Worm (Caenorhabditis elegans): Measurements from ENCODE around the gene spds-1.

Gene spds-1

DNA sequence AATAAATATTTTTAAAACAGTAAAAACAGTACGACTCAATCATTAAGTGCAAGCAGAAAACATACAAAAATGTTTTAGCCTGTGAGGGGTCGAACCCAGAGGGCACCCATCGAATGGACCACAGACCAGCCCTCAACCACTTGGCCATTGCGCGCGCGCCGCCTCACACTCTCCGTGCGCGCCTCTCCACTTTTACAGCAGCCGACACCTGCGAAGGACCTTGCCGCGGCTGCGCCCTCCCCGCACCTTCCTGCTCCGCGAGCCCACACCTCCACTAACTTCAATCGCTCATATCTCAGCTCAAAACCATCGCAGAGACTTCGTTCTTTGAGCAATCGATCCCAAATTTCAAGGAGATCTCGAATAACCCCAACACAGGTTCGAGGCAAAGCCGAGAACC is 28.3 kb upstream of the spds-1 start:
- peak; percentile 58 for TF ChIP-seq flt-1 (GFP tag; IDR thresholded peaks at IDR 0.05)
- peak; percentile 55; the same call in 1 of the 2 replicates for TF ChIP-seq tab-1 (GFP tag; IDR thresholded peaks at IDR 0.05)
- TF ChIP-seq klf-2 (GFP tag; conservative IDR thresholded peaks at IDR 0.05) = peak; percentile 66; the same call in 1 of the 2 replicates

DNA sequence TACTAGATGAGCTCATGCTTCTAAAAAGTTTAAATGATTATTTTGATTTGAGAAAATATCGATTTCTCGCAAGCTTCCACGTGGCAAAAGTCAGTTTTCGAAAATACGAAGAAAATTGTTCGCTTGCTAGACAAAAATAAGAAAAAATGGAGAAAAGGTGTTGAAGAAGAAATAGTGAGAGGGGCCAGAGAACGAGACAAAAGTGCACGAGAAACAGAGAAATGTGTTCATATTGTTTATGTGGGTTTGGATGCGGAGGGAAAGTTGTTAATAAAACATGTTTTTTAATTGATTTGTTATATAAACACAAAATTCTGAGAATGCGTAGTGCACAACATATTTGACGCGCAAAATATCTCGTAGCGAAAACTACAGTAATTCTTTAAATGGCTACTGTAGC is 21.3 kb upstream of the spds-1 start, which contains the start of gene Y46G5A.15:
Y46G5A.15 (minus strand) TSS at position 26 of the 400 bp plus-strand sequence.
- no peak for TF ChIP-seq T22C8.4 (GFP tag; IDR thresholded peaks at IDR 0.05)
- TF ChIP-seq flt-1 (GFP tag; IDR thresholded peaks at IDR 0.05) = no peak
- no peak for TF ChIP-seq klf-2 (GFP tag; conservative IDR thresholded peaks at IDR 0.05)
- TF ChIP-seq tab-1 (GFP tag; IDR thresholded peaks at IDR 0.05) = no peak
- no peak for TF ChIP-seq ztf-29 (GFP tag; IDR thresholded peaks at IDR 0.05)
- no peak for TF ChIP-seq med-1 (GFP tag; optimal IDR thresholded peaks at IDR 0.05; ENCODE audit: insufficient read depth)
- TF ChIP-seq ref-1 (GFP tag; conservative IDR thresholded peaks at IDR 0.05) = no peak
- no peak for TF ChIP-seq ztf-23 (GFP tag; IDR thresholded peaks at IDR 0.05)
- no peak for TF ChIP-seq cog-1 (tag; optimal IDR thresholded peaks at IDR 0.05)

DNA sequence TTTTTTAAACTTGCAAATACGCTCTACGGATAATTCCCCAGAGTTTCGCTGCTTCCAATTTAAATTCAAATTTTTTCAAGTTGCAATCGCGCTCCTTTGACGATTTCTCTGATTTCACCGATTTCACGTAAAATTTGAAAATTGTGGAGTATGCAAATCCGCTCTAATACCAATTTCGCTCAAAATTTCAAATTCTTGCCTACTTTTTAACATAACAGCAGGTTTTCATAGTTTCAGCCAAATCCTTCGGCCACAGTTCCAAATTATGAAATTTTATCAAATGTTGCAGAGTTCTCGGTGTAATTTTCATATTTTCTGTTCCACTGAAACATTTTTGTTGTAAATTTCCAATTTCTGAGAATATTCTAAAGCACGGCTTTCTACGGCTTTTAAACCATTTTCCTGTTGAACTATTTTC is 18.9 kb upstream of the spds-1 start, which contains the start of gene alkb-7:
alkb-7 (minus strand) TSS at position 323 of the 418 bp plus-strand sequence.
- TF ChIP-seq tab-1 (GFP tag; IDR thresholded peaks at IDR 0.05) (0 out of 2 replicates have a peak, but pooled peaks have one; percentile 34), flt-1 (GFP tag; IDR thresholded peaks at IDR 0.05) (no peak; the same call in 1 of the 2 replicates)

DNA sequence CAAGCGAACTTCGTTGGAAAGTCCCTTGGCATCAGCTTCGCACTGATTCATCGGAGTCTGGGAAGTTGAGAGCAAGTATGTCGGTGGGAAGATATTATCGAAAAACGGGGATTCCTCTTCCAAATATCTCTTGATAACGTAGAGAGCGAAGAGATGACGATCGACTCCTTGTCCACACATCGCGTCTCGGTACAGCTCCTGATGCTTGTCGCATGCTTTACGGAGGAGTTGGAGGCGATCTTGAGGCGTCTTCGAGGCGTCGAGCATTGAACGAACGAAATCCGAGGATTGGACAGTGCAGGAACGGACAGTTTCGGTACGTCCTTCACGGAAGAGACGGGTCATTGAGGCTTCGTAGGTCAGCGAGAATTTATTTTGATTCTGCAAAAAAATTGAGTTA is 17.2 kb upstream of the spds-1 start:
- no peak for TF ChIP-seq med-1 (GFP tag; optimal IDR thresholded peaks at IDR 0.05; ENCODE audit: insufficient read depth)
- no peak for TF ChIP-seq klf-2 (GFP tag; conservative IDR thresholded peaks at IDR 0.05)
- TF ChIP-seq flt-1 (GFP tag; IDR thresholded peaks at IDR 0.05) = no peak
- TF ChIP-seq T22C8.4 (GFP tag; IDR thresholded peaks at IDR 0.05) = no peak
- no peak for TF ChIP-seq cog-1 (tag; optimal IDR thresholded peaks at IDR 0.05)
- TF ChIP-seq ref-1 (GFP tag; conservative IDR thresholded peaks at IDR 0.05) = no peak
- TF ChIP-seq ztf-23 (GFP tag; IDR thresholded peaks at IDR 0.05) = no peak
- no peak for TF ChIP-seq tab-1 (GFP tag; IDR thresholded peaks at IDR 0.05)
- TF ChIP-seq ztf-29 (GFP tag; IDR thresholded peaks at IDR 0.05) = no peak

DNA sequence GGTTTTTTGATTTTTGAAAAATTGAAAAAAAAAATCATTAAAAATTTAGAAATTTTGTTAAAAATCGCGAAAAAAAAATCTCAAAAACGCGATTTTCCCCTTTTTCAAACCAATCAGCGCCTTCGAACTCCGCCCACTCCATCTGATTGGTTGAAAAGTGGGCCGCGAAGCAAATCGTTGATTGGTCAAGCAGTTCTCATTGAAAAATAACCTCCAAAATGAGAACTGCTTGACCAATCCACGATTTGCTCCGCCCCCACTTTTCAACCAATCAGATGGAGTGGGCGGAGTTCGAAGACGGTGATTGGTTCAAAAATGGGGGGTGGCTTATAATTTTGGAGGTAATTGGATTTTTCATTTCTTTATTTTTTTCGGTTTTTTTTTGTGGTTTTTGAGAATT is 16.3 kb upstream of the spds-1 start:
- no peak for TF ChIP-seq ztf-23 (GFP tag; IDR thresholded peaks at IDR 0.05)
- TF ChIP-seq med-1 (GFP tag; optimal IDR thresholded peaks at IDR 0.05; ENCODE audit: insufficient read depth) = no peak
- TF ChIP-seq T22C8.4 (GFP tag; IDR thresholded peaks at IDR 0.05) = 0 out of 2 replicates have a peak, but pooled peaks have one; percentile 12

DNA sequence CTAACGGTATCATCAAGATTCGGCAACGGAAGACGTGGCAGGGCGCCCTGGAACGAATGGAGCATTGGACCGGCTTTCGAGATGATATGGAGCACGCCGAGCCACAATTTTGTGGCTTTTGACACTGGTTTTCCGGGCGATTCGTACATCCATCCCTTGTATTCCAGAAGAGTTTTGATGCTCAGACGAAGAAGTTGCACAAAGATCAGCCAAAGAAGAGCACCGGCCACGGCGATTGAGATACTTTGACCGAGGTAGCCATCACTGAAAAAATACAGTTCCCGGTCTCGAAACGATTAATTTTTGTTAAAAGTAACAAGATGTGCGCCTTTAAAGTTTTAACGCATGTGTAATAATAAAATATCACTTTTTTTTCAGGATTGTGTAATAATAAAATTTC is 11.5 kb upstream of the spds-1 start:
- no peak for TF ChIP-seq med-1 (GFP tag; optimal IDR thresholded peaks at IDR 0.05; ENCODE audit: insufficient read depth)
- no peak for TF ChIP-seq tab-1 (GFP tag; IDR thresholded peaks at IDR 0.05)
- no peak for TF ChIP-seq T22C8.4 (GFP tag; IDR thresholded peaks at IDR 0.05)
- no peak for TF ChIP-seq klf-2 (GFP tag; conservative IDR thresholded peaks at IDR 0.05)
- TF ChIP-seq cog-1 (tag; optimal IDR thresholded peaks at IDR 0.05) = no peak
- TF ChIP-seq ztf-23 (GFP tag; IDR thresholded peaks at IDR 0.05) = no peak
- TF ChIP-seq ztf-29 (GFP tag; IDR thresholded peaks at IDR 0.05) = no peak
- no peak for TF ChIP-seq flt-1 (GFP tag; IDR thresholded peaks at IDR 0.05)
- no peak for TF ChIP-seq ref-1 (GFP tag; conservative IDR thresholded peaks at IDR 0.05)

DNA sequence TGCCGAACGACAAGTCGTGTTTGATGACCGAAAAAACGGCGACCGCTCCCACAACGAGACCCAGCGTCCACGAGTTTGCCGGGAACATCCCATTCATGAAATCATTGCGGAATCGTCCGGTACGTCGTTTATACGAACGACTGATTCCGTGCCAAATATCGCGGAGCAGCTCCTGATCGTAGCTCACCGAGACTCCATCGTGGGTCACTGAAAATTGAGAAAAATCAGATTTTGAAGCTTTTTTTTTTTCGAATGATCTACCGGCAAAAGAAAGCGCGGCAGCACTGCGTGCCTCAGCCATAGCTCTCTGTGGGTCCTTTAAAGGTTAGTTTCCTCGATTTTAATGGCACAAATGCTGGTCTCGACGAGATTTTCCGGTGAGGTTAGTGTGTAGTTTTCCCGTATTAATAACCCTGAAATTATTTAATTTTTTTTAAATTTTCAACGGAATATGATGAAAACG is 10.6 kb upstream of the spds-1 start, which contains the start of gene cpt-1:
cpt-1 (minus strand) TSS at position 413 of the 463 bp plus-strand sequence.
- TF ChIP-seq cog-1 (tag; optimal IDR thresholded peaks at IDR 0.05) (no peak), ref-1 (GFP tag; conservative IDR thresholded peaks at IDR 0.05) (no peak), klf-2 (GFP tag; conservative IDR thresholded peaks at IDR 0.05) (no peak), ztf-23 (GFP tag; IDR thresholded peaks at IDR 0.05) (no peak), tab-1 (GFP tag; IDR thresholded peaks at IDR 0.05) (no peak), flt-1 (GFP tag; IDR thresholded peaks at IDR 0.05) (no peak), med-1 (GFP tag; optimal IDR thresholded peaks at IDR 0.05; ENCODE audit: insufficient read depth) (no peak), ztf-29 (GFP tag; IDR thresholded peaks at IDR 0.05) (no peak), T22C8.4 (GFP tag; IDR thresholded peaks at IDR 0.05) (no peak)

DNA sequence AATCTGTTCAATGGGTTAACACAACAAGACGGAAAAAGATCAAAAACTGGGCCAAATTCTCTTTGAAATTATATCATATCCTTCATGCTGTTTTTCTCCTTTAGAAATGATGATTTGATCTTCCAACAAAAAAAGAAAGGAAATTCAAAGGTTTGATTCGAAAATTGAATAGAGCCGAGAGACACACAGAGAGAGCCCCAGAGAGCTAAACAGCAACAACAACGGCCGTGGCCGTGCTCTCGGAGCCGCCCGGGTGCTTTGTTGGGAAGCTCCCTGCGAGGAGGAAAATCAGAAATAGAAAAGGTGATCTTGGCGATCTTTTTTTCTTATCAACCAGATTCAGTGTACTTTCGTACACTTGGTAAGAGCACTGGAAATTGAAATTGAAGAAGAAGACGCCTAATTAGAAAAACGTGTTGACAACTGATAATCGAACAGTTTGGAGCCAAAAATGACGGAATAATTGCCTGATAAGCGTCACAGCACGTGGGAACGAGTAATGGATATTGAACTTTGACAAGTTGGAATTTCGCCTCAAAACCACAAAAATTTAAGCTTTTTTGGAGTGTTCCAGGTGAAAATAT is 9.4 kb upstream of the spds-1 start:
- TF ChIP-seq med-1 (GFP tag; optimal IDR thresholded peaks at IDR 0.05; ENCODE audit: insufficient read depth) (no peak), tab-1 (GFP tag; IDR thresholded peaks at IDR 0.05) (no peak), ztf-29 (GFP tag; IDR thresholded peaks at IDR 0.05) (no peak), klf-2 (GFP tag; conservative IDR thresholded peaks at IDR 0.05) (no peak), flt-1 (GFP tag; IDR thresholded peaks at IDR 0.05) (no peak), ztf-23 (GFP tag; IDR thresholded peaks at IDR 0.05) (no peak), T22C8.4 (GFP tag; IDR thresholded peaks at IDR 0.05) (no peak), ref-1 (GFP tag; conservative IDR thresholded peaks at IDR 0.05) (no peak), cog-1 (tag; optimal IDR thresholded peaks at IDR 0.05) (no peak)

DNA sequence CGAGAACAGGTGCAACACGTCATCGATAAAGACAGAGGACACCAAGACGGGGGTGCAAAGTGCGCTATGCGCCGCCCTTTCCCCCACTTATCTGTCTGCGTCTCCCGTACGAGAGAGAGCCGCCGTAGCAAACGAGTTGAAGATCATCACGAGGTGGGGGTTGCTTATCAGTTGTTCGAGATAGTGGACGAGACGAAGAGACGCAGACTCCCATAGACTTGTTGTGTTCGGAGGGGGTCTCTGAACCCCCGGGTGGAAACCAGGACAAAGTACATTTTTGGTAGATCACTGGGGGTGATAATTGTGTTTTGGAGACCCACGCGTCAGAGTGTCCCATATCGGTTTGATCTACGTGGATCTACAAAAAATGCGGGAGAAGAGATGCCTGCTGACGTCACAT is 7.9 kb upstream of the spds-1 start:
- TF ChIP-seq tab-1 (GFP tag; IDR thresholded peaks at IDR 0.05) = no peak
- no peak for TF ChIP-seq ztf-29 (GFP tag; IDR thresholded peaks at IDR 0.05)
- TF ChIP-seq flt-1 (GFP tag; IDR thresholded peaks at IDR 0.05) = peak; percentile 64
- TF ChIP-seq T22C8.4 (GFP tag; IDR thresholded peaks at IDR 0.05) = no peak
- TF ChIP-seq klf-2 (GFP tag; conservative IDR thresholded peaks at IDR 0.05) = no peak
- peak; percentile 54 for TF ChIP-seq cog-1 (tag; optimal IDR thresholded peaks at IDR 0.05)
- no peak for TF ChIP-seq med-1 (GFP tag; optimal IDR thresholded peaks at IDR 0.05; ENCODE audit: insufficient read depth)

DNA sequence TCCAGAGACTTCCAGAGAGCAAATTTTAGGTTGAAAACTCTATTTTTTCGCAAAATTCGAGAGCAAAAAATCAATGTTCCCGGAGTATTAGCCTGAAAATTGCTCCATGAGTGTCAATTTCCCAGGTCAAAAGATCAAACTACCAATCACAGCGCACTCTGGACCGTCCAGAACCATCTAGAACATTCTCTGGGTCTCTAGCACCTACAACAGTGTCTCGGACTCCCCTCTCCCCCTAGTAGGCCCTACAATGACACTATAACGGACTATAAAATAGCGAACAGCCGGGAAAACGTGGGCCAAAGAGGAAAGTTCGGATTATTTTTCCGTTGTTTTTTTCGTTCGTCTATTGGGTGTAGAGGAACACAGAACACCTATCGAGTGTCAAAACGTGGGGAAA is 7.3 kb upstream of the spds-1 start:
- TF ChIP-seq tab-1 (GFP tag; IDR thresholded peaks at IDR 0.05) (no peak), cog-1 (tag; optimal IDR thresholded peaks at IDR 0.05) (no peak), klf-2 (GFP tag; conservative IDR thresholded peaks at IDR 0.05) (no peak), flt-1 (GFP tag; IDR thresholded peaks at IDR 0.05) (peak; percentile 25; the same call in 1 of the 2 replicates), ztf-23 (GFP tag; IDR thresholded peaks at IDR 0.05) (0 out of 2 replicates have a peak, but pooled peaks have one; percentile 8)
